Worm (Caenorhabditis elegans) whole organism, L3 larva: ENCODE results near the gene F49H6.12.

Experiments
- ceh-16 ChIP-seq: sonication (generic microtip); optimal IDR thresholded peaks from 2 replicates; lab custom pipeline; 2017; ENCODE audit warnings: missing biosample characterization, missing genetic modification characterization
- fkh-2 ChIP-seq: fragments of 150-350 bp; optimal IDR thresholded peaks from 2 replicates; lab custom pipeline; 2014; ENCODE audit warnings: missing biosample characterization, missing genetic modification reagents, missing genetic modification characterization
- fos-1 ChIP-seq: fragments of 150-350 bp; optimal IDR thresholded peaks from 2 replicates; lab custom pipeline; 2014; ENCODE audit warnings: missing biosample characterization, missing genetic modification characterization
- lin-15B ChIP-seq: fragments of 150-350 bp; optimal IDR thresholded peaks from 2 replicates; lab custom pipeline; 2014; ENCODE audit warnings: missing biosample characterization, missing genetic modification characterization
- mdl-1 ChIP-seq: fragments of 150-350 bp; optimal IDR thresholded peaks from 2 replicates; lab custom pipeline; 2014; ENCODE audit warnings: missing biosample characterization, missing genetic modification characterization
- nhr-11 ChIP-seq: fragments of 150-350 bp; optimal IDR thresholded peaks from 2 replicates; lab custom pipeline; 2014; ENCODE audit warnings: missing biosample characterization, missing genetic modification characterization
- nhr-12 ChIP-seq: fragments of 150-350 bp; optimal IDR thresholded peaks from 2 replicates; lab custom pipeline; 2014; ENCODE audit warnings: missing biosample characterization, missing genetic modification characterization
- pha-4 ChIP-seq: fragments of 150-350 bp; optimal IDR thresholded peaks from 2 replicates; lab custom pipeline; 2014; ENCODE audit warnings: missing biosample characterization, missing genetic modification reagents, missing genetic modification characterization
- sea-2 ChIP-seq: fragments of 150-350 bp; sonication (generic microtip); optimal IDR thresholded peaks from 4 replicates; lab custom pipeline; 2014; ENCODE audit warnings: missing biosample characterization, missing genetic modification reagents, missing genetic modification characterization
- unc-39 ChIP-seq: sonication (generic microtip); optimal IDR thresholded peaks from 4 replicates; lab custom pipeline; 2017; ENCODE audit warnings: missing biosample characterization, missing genetic modification characterization
- zag-1 ChIP-seq: fragments of 150-350 bp; optimal IDR thresholded peaks from 2 replicates; lab custom pipeline; 2014; ENCODE audit warnings: missing biosample characterization, missing genetic modification characterization
- ztf-11 ChIP-seq: fragments of 150-350 bp; optimal IDR thresholded peaks from 2 replicates; lab custom pipeline; 2014; ENCODE audit warnings: missing biosample characterization, missing genetic modification characterization

DNA sequence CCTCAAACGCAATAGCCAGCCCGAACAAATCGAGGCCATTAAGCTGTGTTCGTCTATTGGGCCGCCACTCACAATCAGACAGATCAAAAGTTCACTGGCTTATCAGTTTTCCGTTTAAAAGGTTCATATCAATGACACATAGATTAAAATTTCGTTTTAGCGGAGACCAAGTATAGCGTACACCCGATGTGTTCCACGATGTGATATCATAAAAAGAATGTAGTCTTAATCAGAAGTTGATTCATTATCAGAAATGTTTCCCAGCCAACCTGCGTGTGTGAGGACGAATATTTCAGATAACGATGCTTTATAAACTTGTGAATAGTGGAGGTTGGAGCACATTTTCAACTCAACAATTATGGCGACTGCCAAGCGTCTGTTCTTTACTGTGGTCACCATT is 7.2 kb downstream of the F49H6.12 start, which contains the start of gene clc-13:
- TF ChIP-seq fkh-2 (tag; lab: Kevin White, UChicago) = no peak
- TF ChIP-seq zag-1 (tag; lab: Kevin White, UChicago) = no peak
- TF ChIP-seq ceh-16 (tag; lab: Kevin White, UChicago) = no peak
- TF ChIP-seq pha-4 (tag; lab: Kevin White, UChicago) = no peak
- no peak for TF ChIP-seq sea-2
- TF ChIP-seq lin-15B (tag; lab: Kevin White, UChicago) = no peak
- no peak for TF ChIP-seq nhr-12 (tag; lab: Kevin White, UChicago)
- no peak for TF ChIP-seq nhr-11 (tag; lab: Kevin White, UChicago)
- no peak for TF ChIP-seq mdl-1
- TF ChIP-seq fos-1 (tag; lab: Kevin White, UChicago) = no peak
- TF ChIP-seq ztf-11 (tag; lab: Kevin White, UChicago) = no peak
- no peak for TF ChIP-seq unc-39 (tag; lab: Kevin White, UChicago)
